Worm (Caenorhabditis elegans) whole organism, mixed stage, embryonic: ENCODE results near the gene dnj-26.

Experiments
- M03D4.4 ChIP-seq: sonication (generic microtip); optimal IDR thresholded peaks from 2 replicates; lab custom pipeline; 2017; ENCODE audit warnings: mild to moderate bottlenecking, missing genetic modification characterization, missing compliant biosample characterization
- bed-3 ChIP-seq: fragments of 200-800 bp; sonication (Bioruptor generic); optimal IDR thresholded peaks from 3 replicates; lab custom pipeline; 2018; ENCODE audit warnings: mild to moderate bottlenecking, missing genetic modification characterization, moderate library complexity, missing compliant biosample characterization
- blmp-1 ChIP-seq: fragments of 150-350 bp; optimal IDR thresholded peaks from 2 replicates; lab custom pipeline; 2014; ENCODE audit warnings: missing biosample characterization, missing genetic modification characterization
- ceh-39 ChIP-seq: fragments of 150-350 bp; optimal IDR thresholded peaks from 2 replicates; lab custom pipeline; 2014; ENCODE audit warnings: missing biosample characterization, missing genetic modification characterization
- ceh-43 ChIP-seq: fragments of 200-800 bp; sonication (Bioruptor generic); optimal IDR thresholded peaks from 2 replicates; lab custom pipeline; 2018; ENCODE audit warnings: mild to moderate bottlenecking, missing genetic modification characterization, moderate library complexity, missing compliant biosample characterization
- ceh-83 ChIP-seq: fragments of 200-800 bp; sonication (Bioruptor generic); optimal IDR thresholded peaks from 2 replicates; lab custom pipeline; 2018; ENCODE audit warnings: mild to moderate bottlenecking, missing genetic modification characterization, missing compliant biosample characterization
- ces-1 ChIP-seq: fragments of 150-350 bp; optimal IDR thresholded peaks from 2 replicates; lab custom pipeline; 2014; ENCODE audit warnings: missing biosample characterization, missing genetic modification reagents, missing genetic modification characterization
- cnd-1 ChIP-seq: fragments of 200-800 bp; sonication (Bioruptor generic); optimal IDR thresholded peaks from 2 replicates; lab custom pipeline; 2018; ENCODE audit warnings: mild to moderate bottlenecking, missing genetic modification characterization, missing compliant biosample characterization
- drap-1 ChIP-seq: fragments of 200-800 bp; sonication (Bioruptor generic); optimal IDR thresholded peaks from 3 replicates; lab custom pipeline; 2018; ENCODE audit warnings: mild to moderate bottlenecking, missing genetic modification characterization, missing compliant biosample characterization
- elt-1 ChIP-seq: sonication (generic microtip); optimal IDR thresholded peaks from 2 replicates; lab custom pipeline; 2017; ENCODE audit warnings: missing genetic modification characterization, mild to moderate bottlenecking, missing compliant biosample characterization, antibody characterized with exemption, moderate library complexity, borderline replicate concordance; ENCODE audit not compliant: insufficient read depth
- elt-3 ChIP-seq: fragments of 150-350 bp; optimal IDR thresholded peaks from 2 replicates; lab custom pipeline; 2014; ENCODE audit warnings: missing biosample characterization, missing genetic modification characterization
- flh-1 ChIP-seq: fragments of 200-800 bp; sonication (Bioruptor generic); optimal IDR thresholded peaks from 2 replicates; lab custom pipeline; 2018; ENCODE audit warnings: mild to moderate bottlenecking, missing genetic modification characterization, moderate library complexity, missing compliant biosample characterization
- ham-2 ChIP-seq: fragments of 200-800 bp; sonication (Bioruptor generic); optimal IDR thresholded peaks from 2 replicates; lab custom pipeline; 2018; ENCODE audit warnings: mild to moderate bottlenecking, missing genetic modification characterization, missing compliant biosample characterization
- hlh-1 ChIP-seq: fragments of 150-350 bp; optimal IDR thresholded peaks from 2 replicates; lab custom pipeline; 2014; ENCODE audit warnings: missing biosample characterization, missing genetic modification reagents, missing genetic modification characterization
- lin-13 ChIP-seq: fragments of 150-350 bp; optimal IDR thresholded peaks from 2 replicates; lab custom pipeline; 2014; ENCODE audit warnings: missing biosample characterization, missing genetic modification characterization
- lin-32 ChIP-seq: fragments of 200-800 bp; sonication (Bioruptor generic); optimal IDR thresholded peaks from 2 replicates; lab custom pipeline; 2018; ENCODE audit warnings: mild to moderate bottlenecking, missing genetic modification characterization, missing compliant biosample characterization
- lsy-2 ChIP-seq: fragments of 150-350 bp; optimal IDR thresholded peaks from 2 replicates; lab custom pipeline; 2014; ENCODE audit warnings: missing biosample characterization, missing genetic modification characterization
- mab-5 ChIP-seq: fragments of 150-350 bp; optimal IDR thresholded peaks from 2 replicates; lab custom pipeline; 2014; ENCODE audit warnings: missing biosample characterization, missing genetic modification characterization
- mls-2 ChIP-seq: sonication (generic microtip); optimal IDR thresholded peaks from 2 replicates; lab custom pipeline; 2016; ENCODE audit warnings: mild to moderate bottlenecking, missing genetic modification characterization, moderate library complexity, missing compliant biosample characterization
- nhr-12 ChIP-seq: fragments of 150-350 bp; optimal IDR thresholded peaks from 2 replicates; lab custom pipeline; 2014; ENCODE audit warnings: missing biosample characterization, missing genetic modification characterization
- nhr-2 ChIP-seq: fragments of 150-350 bp; optimal IDR thresholded peaks from 2 replicates; lab custom pipeline; 2014; ENCODE audit warnings: missing biosample characterization, missing genetic modification characterization
- nhr-237 ChIP-seq: fragments of 150-350 bp; optimal IDR thresholded peaks from 2 replicates; lab custom pipeline; 2014; ENCODE audit warnings: missing biosample characterization, missing genetic modification characterization
- nhr-28 ChIP-seq: fragments of 150-350 bp; optimal IDR thresholded peaks from 2 replicates; lab custom pipeline; 2014; ENCODE audit warnings: missing biosample characterization, missing genetic modification characterization
- nhr-76 ChIP-seq: sonication (generic microtip); optimal IDR thresholded peaks from 2 replicates; lab custom pipeline; 2017; ENCODE audit warnings: missing biosample characterization, missing genetic modification characterization
- snpc-4 ChIP-seq: fragments of 150-350 bp; optimal IDR thresholded peaks from 2 replicates; lab custom pipeline; 2014; ENCODE audit warnings: missing biosample characterization, missing genetic modification characterization
- sptf-1 ChIP-seq: sonication (generic microtip); optimal IDR thresholded peaks from 2 replicates; lab custom pipeline; 2017; ENCODE audit warnings: mild to moderate bottlenecking, missing genetic modification characterization, moderate library complexity, missing compliant biosample characterization
- tbx-8 ChIP-seq: fragments of 200-800 bp; sonication (Bioruptor generic); optimal IDR thresholded peaks from 2 replicates; lab custom pipeline; 2018; ENCODE audit warnings: mild to moderate bottlenecking, missing genetic modification characterization, moderate library complexity, missing compliant biosample characterization
- unc-120 ChIP-seq: sonication (generic microtip); optimal IDR thresholded peaks from 2 replicates; lab custom pipeline; 2017; ENCODE audit warnings: missing genetic modification characterization, missing compliant biosample characterization; ENCODE audit not compliant: poor library complexity, severe bottlenecking
- unc-39 ChIP-seq: fragments of 150-350 bp; optimal IDR thresholded peaks from 2 replicates; lab custom pipeline; 2014; ENCODE audit warnings: missing biosample characterization, missing genetic modification characterization
- unc-62 ChIP-seq: fragments of 150-350 bp; optimal IDR thresholded peaks from 2 replicates; lab custom pipeline; 2014; ENCODE audit warnings: missing biosample characterization, missing genetic modification reagents, missing genetic modification characterization
- zip-8 ChIP-seq: fragments of 150-350 bp; optimal IDR thresholded peaks from 2 replicates; lab custom pipeline; 2014; ENCODE audit warnings: missing biosample characterization, missing genetic modification characterization
- ztf-11 ChIP-seq: fragments of 150-350 bp; optimal IDR thresholded peaks from 2 replicates; lab custom pipeline; 2014; ENCODE audit warnings: missing biosample characterization, missing genetic modification characterization

The dnj-26 gene

ce11 chrIV:12229679-12230078 lies 22.8 kb downstream of the dnj-26 start, which contains the start of gene sre-18:
TSS of gene sre-18 (minus strand) at chrIV:12229779.
- TF ChIP-seq drap-1 (GFP tag; lab: Kevin White, UChicago) (no peak), sptf-1 (tag; lab: Kevin White, UChicago) (no peak), nhr-2 (tag; lab: Kevin White, UChicago) (no peak), lin-13 (tag; lab: Kevin White, UChicago) (no peak), lsy-2 (tag; lab: Kevin White, UChicago) (no peak), hlh-1 (tag; lab: Kevin White, UChicago) (no peak), ceh-39 (no peak), ceh-43 (GFP tag; lab: Kevin White, UChicago) (no peak), bed-3 (GFP tag; lab: Kevin White, UChicago) (no peak), nhr-28 (tag; lab: Kevin White, UChicago) (no peak), ces-1 (GFP tag; lab: Kevin White, UChicago) (no peak), elt-3 (tag; lab: Kevin White, UChicago) (no peak), unc-120 (tag; lab: Kevin White, UChicago) (no peak), unc-62 (no peak), flh-1 (GFP tag; lab: Kevin White, UChicago) (no peak)

- TF ChIP-seq cnd-1 (tag; lab: Kevin White, UChicago), result no peak
- TF ChIP-seq ces-1 (GFP tag; lab: Kevin White, UChicago), result no peak
- TF ChIP-seq ceh-43 (GFP tag; lab: Kevin White, UChicago), result no peak
- no peak for TF ChIP-seq nhr-2 (tag; lab: Kevin White, UChicago)
- no peak for TF ChIP-seq nhr-28 (tag; lab: Kevin White, UChicago)
- no peak for TF ChIP-seq ceh-83 (GFP tag; lab: Kevin White, UChicago)
- TF ChIP-seq nhr-12, result no peak
- no peak for TF ChIP-seq M03D4.4
- TF ChIP-seq lin-32, result no peak
- no peak for TF ChIP-seq snpc-4 (tag; lab: Kevin White, UChicago)
- TF ChIP-seq unc-62, result no peak
- no peak for TF ChIP-seq mab-5 (tag; lab: Kevin White, UChicago)
- TF ChIP-seq zip-8 (tag; lab: Kevin White, UChicago), result no peak
- TF ChIP-seq ham-2 (GFP tag; lab: Kevin White, UChicago), result no peak
- no peak for TF ChIP-seq nhr-76 (tag; lab: Kevin White, UChicago)
- no peak for TF ChIP-seq hlh-1 (tag; lab: Kevin White, UChicago)
Measured at ce11 chrIV:12227012-12227411, 25.5 kb downstream of the dnj-26 start, which contains the start of gene mlt-3. TSS of gene mlt-3 (minus strand) at chrIV:12227112.

ce11 chrIV:12219309-12219708 lies 33.2 kb downstream of the dnj-26 start, which contains the start of gene F35G2.5:
TSS of gene F35G2.5 (plus strand) at chrIV:12219609.
- TF ChIP-seq elt-3 (tag; lab: Kevin White, UChicago) (no peak), hlh-1 (tag; lab: Kevin White, UChicago) (no peak), ham-2 (GFP tag; lab: Kevin White, UChicago) (no peak), unc-62 (no peak), unc-39 (tag; lab: Kevin White, UChicago) (no peak), blmp-1 (no peak), cnd-1 (tag; lab: Kevin White, UChicago) (no peak), mab-5 (tag; lab: Kevin White, UChicago) (no peak), flh-1 (GFP tag; lab: Kevin White, UChicago) (no peak), elt-1 (tag; lab: Kevin White, UChicago) (no peak), snpc-4 (tag; lab: Kevin White, UChicago) (no peak), ztf-11 (no peak), nhr-28 (tag; lab: Kevin White, UChicago) (no peak), ceh-43 (GFP tag; lab: Kevin White, UChicago) (no peak), nhr-237 (tag; lab: Kevin White, UChicago) (no peak), lin-32 (no peak), tbx-8 (GFP tag; lab: Kevin White, UChicago) (no peak)

- TF ChIP-seq ces-1 (GFP tag; lab: Kevin White, UChicago), result no peak
- TF ChIP-seq blmp-1, result no peak
- no peak for TF ChIP-seq mls-2
- TF ChIP-seq drap-1 (GFP tag; lab: Kevin White, UChicago), result no peak
- TF ChIP-seq sptf-1 (tag; lab: Kevin White, UChicago), result no peak
- peak; percentile 24 for TF ChIP-seq hlh-1 (tag; lab: Kevin White, UChicago)
Measured at ce11 chrIV:12218253-12218652, 34.2 kb downstream of the dnj-26 start.
